Worm (Caenorhabditis elegans) whole organism, early embryonic: ENCODE measurements around the gene thn-6.
"Not testable (repeated sequence)": the region's sequence is repeated elsewhere in the genome, so short reads cannot be mapped to it uniquely, and the experiment has no call there.

Experiments used
- ama-1 ChIP-seq: fragments of 150-350 bp; optimal IDR thresholded peaks from 2 replicates; lab custom pipeline; 2014
- hmg-4 ChIP-seq: fragments of 200-800 bp; sonication (Bioruptor generic); optimal IDR thresholded peaks from 2 replicates; lab custom pipeline; 2018; ENCODE audit warnings: mild to moderate bottlenecking, missing genetic modification characterization, missing compliant biosample characterization
- tbx-11 ChIP-seq: fragments of 200-800 bp; sonication (Bioruptor generic); IDR thresholded peaks from 2 replicates; pipeline ENCODE4 v1.3.6; 2022; ENCODE audit warnings: missing genetic modification characterization, missing compliant biosample characterization
- tbx-37 ChIP-seq: fragments of 200-800 bp; sonication (Bioruptor generic); conservative IDR thresholded peaks from 2 replicates; pipeline ENCODE4 v1.3.6; 2022; ENCODE audit warnings: missing genetic modification reagents, missing genetic modification characterization, missing compliant biosample characterization

ce11 chrIV:5226552-5226951, 2.2 kb upstream of the thn-6 start, which contains the start of gene nsph-4.1:
- TF ChIP-seq tbx-11 (GFP tag; lab: Robert Waterston, UW); tbx-37 (GFP tag; lab: Robert Waterston, UW); ama-1; hmg-4 (GFP tag; lab: Kevin White, UChicago): not testable (repeated sequence)
